Worm (Caenorhabditis elegans) whole organism, mixed stage, embryonic: Measurements from ENCODE around the gene F56C9.10.

Experiments
- cnd-1 ChIP-seq: fragments of 200-800 bp; sonication (Bioruptor generic); optimal IDR thresholded peaks from 2 replicates; lab custom pipeline; 2018; ENCODE audit warnings: mild to moderate bottlenecking, missing genetic modification characterization, missing compliant biosample characterization
- lin-13 ChIP-seq: fragments of 150-350 bp; optimal IDR thresholded peaks from 2 replicates; lab custom pipeline; 2014; ENCODE audit warnings: missing biosample characterization, missing genetic modification characterization

ce11 chrIII:7304961-7305648, 30.0 kb downstream of the F56C9.10 start:
- no peak for TF ChIP-seq lin-13
- TF ChIP-seq cnd-1, result no peak
